Worm (Caenorhabditis elegans) whole organism, late embryonic: ENCODE results near the gene K04E7.1.

ENCODE experiments used
- ceh-34 ChIP-seq: sonication (generic microtip); optimal IDR thresholded peaks from 2 replicates; lab custom pipeline; 2016; ENCODE audit warnings: mild to moderate bottlenecking, missing genetic modification characterization, missing compliant biosample characterization
- ceh-9 ChIP-seq: sonication (generic microtip); optimal IDR thresholded peaks from 2 replicates; lab custom pipeline; 2016; ENCODE audit warnings: mild to moderate bottlenecking, missing genetic modification characterization, inconsistent platforms, missing compliant biosample characterization
- ets-4 ChIP-seq: sonication (generic microtip); optimal IDR thresholded peaks from 2 replicates; lab custom pipeline; 2016; ENCODE audit warnings: missing genetic modification characterization, missing compliant biosample characterization
- fkh-10 ChIP-seq: fragments of 150-350 bp; optimal IDR thresholded peaks from 2 replicates; lab custom pipeline; 2014; ENCODE audit warnings: missing biosample characterization, missing genetic modification reagents, missing genetic modification characterization
- gmeb-2 ChIP-seq: sonication (generic microtip); optimal IDR thresholded peaks from 2 replicates; lab custom pipeline; 2016; ENCODE audit warnings: missing genetic modification characterization, inconsistent platforms, missing compliant biosample characterization
- pat-9 ChIP-seq: fragments of 200-800 bp; sonication (Bioruptor generic); optimal IDR thresholded peaks from 2 replicates; lab custom pipeline; 2018; ENCODE audit warnings: mild to moderate bottlenecking, missing genetic modification characterization, moderate library complexity, missing compliant biosample characterization
- rnt-1 ChIP-seq: sonication (generic microtip); optimal IDR thresholded peaks from 2 replicates; lab custom pipeline; 2016; ENCODE audit warnings: missing genetic modification characterization, missing compliant biosample characterization
- unc-55 ChIP-seq: sonication (generic microtip); optimal IDR thresholded peaks from 2 replicates; lab custom pipeline; 2017; ENCODE audit warnings: missing biosample characterization, missing genetic modification reagents, missing genetic modification characterization
- unc-86 ChIP-seq: sonication (generic microtip); optimal IDR thresholded peaks from 2 replicates; lab custom pipeline; 2016; ENCODE audit warnings: missing genetic modification characterization, missing compliant biosample characterization

DNA sequence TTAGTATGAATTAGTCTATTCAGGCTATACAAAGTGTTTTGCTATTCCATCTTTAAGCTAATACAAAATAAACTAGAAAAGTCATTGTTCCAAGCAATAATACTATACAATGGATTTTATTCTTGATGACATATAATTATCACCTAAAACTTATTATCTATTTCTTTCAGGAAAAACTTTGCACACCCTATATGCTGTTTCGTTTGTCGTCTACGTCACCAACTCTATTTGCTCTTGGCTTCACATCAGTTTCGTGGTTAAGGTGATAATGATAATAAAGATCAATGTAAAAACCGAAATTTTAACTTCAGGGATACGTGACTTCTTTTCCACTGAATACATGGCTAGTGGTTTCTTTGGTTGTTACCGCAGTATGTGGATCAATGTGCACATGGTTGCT, 650 bp downstream of the K04E7.1 start:
- TF ChIP-seq pat-9 (tag; lab: Kevin White, UChicago): no peak
- no peak for TF ChIP-seq unc-86 (tag; lab: Kevin White, UChicago)
- no peak for TF ChIP-seq rnt-1 (tag; lab: Kevin White, UChicago)
- no peak for TF ChIP-seq gmeb-2
- TF ChIP-seq ceh-34: no peak
- no peak for TF ChIP-seq ets-4 (tag; lab: Kevin White, UChicago)
- no peak for TF ChIP-seq ceh-9 (tag; lab: Kevin White, UChicago)
- TF ChIP-seq fkh-10 (GFP tag; lab: Kevin White, UChicago): no peak
- TF ChIP-seq unc-55 (GFP tag; lab: Kevin White, UChicago): no peak
